Worm (Caenorhabditis elegans): ENCODE measurements around the gene dgk-5.

ce11 chrII:6409098-6409497 lies 61.8 kb downstream of the dgk-5 start:
- TF ChIP-seq nhr-76 (tag; optimal IDR thresholded peaks at IDR 0.05) (no peak), lin-13 (tag; optimal IDR thresholded peaks at IDR 0.05) (no peak), ztf-11 (tag; optimal IDR thresholded peaks at IDR 0.05) (no peak), unc-39 (tag; optimal IDR thresholded peaks at IDR 0.05) (no peak), blmp-1 (tag; optimal IDR thresholded peaks at IDR 0.05) (no peak), elt-3 (tag; optimal IDR thresholded peaks at IDR 0.05) (no peak), unc-62 (GFP tag; optimal IDR thresholded peaks at IDR 0.05) (no peak)
